Fruit fly (Drosophila melanogaster): Measurements from ENCODE around the gene CG4998.

The CG4998 gene

DNA sequence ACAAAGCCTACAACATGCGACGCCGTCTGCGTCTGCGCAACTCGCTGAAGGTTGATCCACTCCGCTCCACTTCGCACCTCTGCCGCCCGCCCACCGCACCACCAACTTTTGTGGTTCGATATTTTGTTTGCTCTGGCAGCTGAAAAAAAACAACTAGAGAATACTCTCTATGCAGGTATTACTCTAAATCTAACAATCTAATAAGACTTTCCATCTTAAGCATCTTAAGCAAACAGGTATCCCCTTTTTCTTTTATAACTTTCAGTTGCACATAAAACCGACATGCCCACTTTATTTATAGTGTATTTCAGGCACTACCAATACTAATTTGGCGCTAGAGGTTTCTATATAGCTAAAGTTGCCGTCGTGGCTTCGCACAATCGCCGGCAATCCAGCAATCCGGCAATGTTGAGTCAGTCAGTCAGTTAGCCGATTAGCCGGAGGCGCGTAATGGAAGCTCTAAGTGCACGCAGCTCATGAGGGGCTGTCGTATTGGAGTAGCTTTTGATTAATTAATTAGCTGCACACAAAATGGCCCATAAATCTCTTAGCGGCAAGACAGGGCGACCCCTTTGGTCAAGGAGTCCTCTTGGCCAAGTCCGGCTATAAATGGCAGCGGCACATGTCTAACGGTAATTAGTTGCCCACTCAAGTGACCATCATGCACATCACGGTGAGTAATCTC lies 10.5 kb upstream of the CG4998 start, which contains the start of gene CG13058 (continued):
- TF ChIP-seq CG17568 (GFP tag; optimal IDR thresholded peaks at IDR 0.05): no peak
- TF ChIP-seq ssp (GFP tag; IDR thresholded peaks at IDR 0.05): no peak
- no peak for TF ChIP-seq CG11247 (GFP tag; IDR thresholded peaks at IDR 0.05)
- peak; percentile 25 for TF ChIP-seq Mes4 (GFP tag; optimal IDR thresholded peaks at IDR 0.05)
- TF ChIP-seq eve (GFP tag; optimal IDR thresholded peaks at IDR 0.05): no peak
- TF ChIP-seq tll (GFP tag; optimal IDR thresholded peaks at IDR 0.05): no peak
- peak; percentile 29 for TF ChIP-seq CG12155 (GFP tag; optimal IDR thresholded peaks at IDR 0.05)
- TF ChIP-seq bbx (GFP tag; IDR thresholded peaks at IDR 0.05; ENCODE audit: partially characterized antibody): no peak
- no peak for TF ChIP-seq CG16813 (GFP tag; IDR thresholded peaks at IDR 0.05; ENCODE audit: partially characterized antibody)
- TF ChIP-seq Hmx (GFP tag; optimal IDR thresholded peaks at IDR 0.05): no peak
- peak; percentile 41 for TF ChIP-seq CG8089 (GFP tag; optimal IDR thresholded peaks at IDR 0.05)
- peak; percentile 3 for TF ChIP-seq ewg (GFP tag; optimal IDR thresholded peaks at IDR 0.05)
- no peak for TF ChIP-seq salm (tag; optimal IDR thresholded peaks at IDR 0.05)
- peak; percentile 84 for TF ChIP-seq Atf6 (GFP tag; IDR thresholded peaks at IDR 0.05)
- peak; percentile 3 for TF ChIP-seq CG34376 (GFP tag; optimal IDR thresholded peaks at IDR 0.05)
- TF ChIP-seq eyg (GFP tag; optimal IDR thresholded peaks at IDR 0.05): no peak
- TF ChIP-seq CG8359 (GFP tag; optimal IDR thresholded peaks at IDR 0.05; ENCODE audit: borderline replicate concordance): no peak
- TF ChIP-seq CG2120 (GFP tag; optimal IDR thresholded peaks at IDR 0.05): peak; percentile 77
- peak; percentile 72 for TF ChIP-seq fd3F (GFP tag; optimal IDR thresholded peaks at IDR 0.05)
- peak; percentile 78 for TF ChIP-seq CG18599 (GFP tag; optimal IDR thresholded peaks at IDR 0.05)
- TF ChIP-seq ttk (GFP tag; IDR thresholded peaks at IDR 0.05): peak; percentile 44
- no peak for TF ChIP-seq insv (GFP tag; optimal IDR thresholded peaks at IDR 0.05)
- no peak for TF ChIP-seq Kr (GFP tag; optimal IDR thresholded peaks at IDR 0.05)
- TF ChIP-seq CG13296 (GFP tag; optimal IDR thresholded peaks at IDR 0.05): peak; percentile 72
- TF ChIP-seq gt (GFP tag; IDR thresholded peaks at IDR 0.05): no peak
- TF ChIP-seq CG18262 (tag; optimal IDR thresholded peaks at IDR 0.05): no peak
- TF ChIP-seq CG2202 (tag; optimal IDR thresholded peaks at IDR 0.05): no peak
- TF ChIP-seq CG7928 (GFP tag; optimal IDR thresholded peaks at IDR 0.05): peak; percentile 25
- peak; percentile 50 for TF ChIP-seq CG9437 (GFP tag; optimal IDR thresholded peaks at IDR 0.05)
- peak; percentile 67 for TF ChIP-seq CG11695 (GFP tag; IDR thresholded peaks at IDR 0.05)
- no peak; the same call in 1 of the 2 replicates for TF ChIP-seq chm (GFP tag; IDR thresholded peaks at IDR 0.05)
- TF ChIP-seq Nf-YB (GFP tag; optimal IDR thresholded peaks at IDR 0.05): no peak
- no peak for TF ChIP-seq Stat92E (GFP tag; optimal IDR thresholded peaks at IDR 0.05)
- no peak for TF ChIP-seq B-H1 (GFP tag; IDR thresholded peaks at IDR 0.05)
- TF ChIP-seq Aef1 (GFP tag; IDR thresholded peaks at IDR 0.05): peak; percentile 64
- no peak for TF ChIP-seq stc (GFP tag; IDR thresholded peaks at IDR 0.05)
- TF ChIP-seq HLH3B (GFP tag; IDR thresholded peaks at IDR 0.05): peak; percentile 78
- no peak for TF ChIP-seq HLHmδ (GFP tag; optimal IDR thresholded peaks at IDR 0.05)
- TF ChIP-seq ind (GFP tag; optimal IDR thresholded peaks at IDR 0.05): peak; percentile 50
- no peak for TF ChIP-seq ac (GFP tag; optimal IDR thresholded peaks at IDR 0.05)
- no peak for TF ChIP-seq CG10979 (tag; optimal IDR thresholded peaks at IDR 0.05)
- TF ChIP-seq Ets65A (GFP tag): peak; percentile 45
- no peak for TF ChIP-seq Rx (GFP tag; IDR thresholded peaks at IDR 0.05)
- no peak for TF ChIP-seq mam (GFP tag; optimal IDR thresholded peaks at IDR 0.05)
- peak; percentile 39 for TF ChIP-seq CG6854 (GFP tag; optimal IDR thresholded peaks at IDR 0.05)
- TF ChIP-seq luna (GFP tag; optimal IDR thresholded peaks at IDR 0.05): no peak
- TF ChIP-seq CG1602 (GFP tag; optimal IDR thresholded peaks at IDR 0.05): peak; percentile 41
- peak; percentile 79 for TF ChIP-seq slbo (GFP tag; IDR thresholded peaks at IDR 0.05)
- TF ChIP-seq Hmr (GFP tag; optimal IDR thresholded peaks at IDR 0.05): peak; percentile 61
- no peak for TF ChIP-seq tna (GFP tag; IDR thresholded peaks at IDR 0.05; ENCODE audit: partially characterized antibody)
